Worm (Caenorhabditis elegans): ENCODE results near the gene dpy-22.
A peak's percentile ranks its signal among the peaks of the same experiment; 100 is the strongest.

The dpy-22 gene

ce11 chrX:9785865-9786264, 36.2 kb downstream of the dpy-22 start:
- TF ChIP-seq nhr-90 (tag; optimal IDR thresholded peaks at IDR 0.05; ENCODE audit: poor library complexity) (no peak), grh-1 (GFP tag; IDR thresholded peaks at IDR 0.05) (no peak), efl-3 (GFP tag; optimal IDR thresholded peaks at IDR 0.05) (no peak), egl-13 (tag; optimal IDR thresholded peaks at IDR 0.05) (no peak), C16A3.4 (tag; optimal IDR thresholded peaks at IDR 0.05) (no peak), fkh-8 (tag; optimal IDR thresholded peaks at IDR 0.05) (no peak), hlh-17 (GFP tag; optimal IDR thresholded peaks at IDR 0.05; ENCODE audit: borderline replicate concordance) (no peak), mep-1 (tag; optimal IDR thresholded peaks at IDR 0.05) (peak; percentile 65), ceh-90 (tag; optimal IDR thresholded peaks at IDR 0.05) (no peak), lin-14 (GFP tag; optimal IDR thresholded peaks at IDR 0.05) (peak; percentile 61), nhr-76 (tag; optimal IDR thresholded peaks at IDR 0.05) (no peak), lsy-2 (tag; optimal IDR thresholded peaks at IDR 0.05) (peak in 1 of 2 experiments; percentile 8), fkh-4 (tag; optimal IDR thresholded peaks at IDR 0.05; ENCODE audit: borderline replicate concordance) (no peak), snpc-4 (tag; optimal IDR thresholded peaks at IDR 0.05) (no peak), vab-15 (tag; optimal IDR thresholded peaks at IDR 0.05) (no peak), sox-4 (tag; optimal IDR thresholded peaks at IDR 0.05) (no peak), efl-1 (optimal IDR thresholded peaks at IDR 0.05) (no peak), efl-1 (GFP tag; optimal IDR thresholded peaks at IDR 0.05 in 1 of 2) (no peak), tbx-2 (tag; optimal IDR thresholded peaks at IDR 0.05) (peak; percentile 8), lin-13 (GFP tag; optimal IDR thresholded peaks at IDR 0.05) (no peak), rnt-1 (tag; optimal IDR thresholded peaks at IDR 0.05) (no peak), nhr-84 (tag; optimal IDR thresholded peaks at IDR 0.05) (no peak), unc-98 (GFP tag; IDR thresholded peaks at IDR 0.05) (no peak), egl-27 (tag; optimal IDR thresholded peaks at IDR 0.05) (no peak), nhr-85 (tag) (no peak), alr-1 (tag; optimal IDR thresholded peaks at IDR 0.05; ENCODE audit: borderline replicate concordance) (no peak), isw-1 (GFP tag; IDR thresholded peaks at IDR 0.05) (no peak), tlp-1 (tag; optimal IDR thresholded peaks at IDR 0.05) (no peak), snu-23 (GFP tag; optimal IDR thresholded peaks at IDR 0.05) (peak; percentile 31), ztf-4 (tag; optimal IDR thresholded peaks at IDR 0.05) (no peak), aly-2 (tag; optimal IDR thresholded peaks at IDR 0.05) (no peak), nhr-20 (tag; optimal IDR thresholded peaks at IDR 0.05) (no peak), lin-35 (GFP tag; optimal IDR thresholded peaks at IDR 0.05) (no peak), dsc-1 (tag; optimal IDR thresholded peaks at IDR 0.05) (no peak), C34B4.2 (tag; optimal IDR thresholded peaks at IDR 0.05) (no peak), mdl-1 (tag; optimal IDR thresholded peaks at IDR 0.05) (no peak), nhr-47 (tag; optimal IDR thresholded peaks at IDR 0.05) (no peak), fos-1 (tag; optimal IDR thresholded peaks at IDR 0.05) (no peak), swsn-7 (tag; optimal IDR thresholded peaks at IDR 0.05) (no peak), elt-3 (tag; optimal IDR thresholded peaks at IDR 0.05) (peak in 1 of 6 experiments; percentile 14), unc-30 (tag; optimal IDR thresholded peaks at IDR 0.05) (no peak), dpl-1 (GFP tag; optimal IDR thresholded peaks at IDR 0.05) (no peak), mef-2 (tag; optimal IDR thresholded peaks at IDR 0.05) (no peak), hpl-2 (GFP tag; optimal IDR thresholded peaks at IDR 0.05) (no peak), unc-62 (GFP tag; optimal IDR thresholded peaks at IDR 0.05) (no peak), sup-37 (GFP tag; optimal IDR thresholded peaks at IDR 0.05) (no peak), Y116A8C.19 (tag; optimal IDR thresholded peaks at IDR 0.05; ENCODE audit: borderline replicate concordance) (no peak), F16B12.6 (tag; optimal IDR thresholded peaks at IDR 0.05) (no peak), unc-130 (tag; optimal IDR thresholded peaks at IDR 0.05) (peak; percentile 0), pqm-1 (tag; optimal IDR thresholded peaks at IDR 0.05) (no peak), mab-9 (GFP tag; IDR thresholded peaks at IDR 0.05) (no peak), nhr-237 (tag; optimal IDR thresholded peaks at IDR 0.05) (no peak), elt-2 (tag; optimal IDR thresholded peaks at IDR 0.05) (no peak), jun-1 (tag; optimal IDR thresholded peaks at IDR 0.05) (no peak)

Data from whole organism, L1 larva.